Fruit fly (Drosophila melanogaster) S2 (cell line): Measurements from ENCODE around the gene nop5.

Experiments used
- CG8478 ChIP-seq: fragments of >200 bp; optimal IDR thresholded peaks from 2 replicates; lab custom pipeline; 2018
- CTCF ChIP-seq, 2 experiments: fragments of >200 bp; optimal IDR thresholded peaks; 2 replicates each; lab custom pipeline; 2018

The nop5 gene

DNA sequence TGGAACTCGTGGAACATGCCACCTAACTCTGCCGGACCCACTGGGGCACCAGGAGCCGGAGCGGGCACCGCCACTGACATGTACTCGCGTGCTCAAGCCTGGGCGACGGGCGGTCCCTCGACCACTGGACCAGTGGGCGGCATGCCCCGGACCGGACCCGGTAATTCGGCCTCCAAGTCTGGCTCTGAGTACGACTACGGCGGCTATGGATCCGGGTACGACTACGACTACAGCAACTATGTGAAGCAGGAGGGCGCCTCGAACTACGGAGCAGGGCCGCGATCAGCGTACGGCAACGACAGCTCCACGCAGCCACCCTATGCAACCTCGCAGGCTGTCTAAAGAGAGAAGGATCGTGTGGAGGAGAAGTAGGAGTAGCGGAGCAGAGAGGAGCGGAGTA, 6.6 kb upstream of the nop5 start:
- TF ChIP-seq CG8478 (no peak), CTCF (optimal IDR thresholded peaks at IDR 0.05; lab: Kevin White, UChicago) (no peak)

DNA sequence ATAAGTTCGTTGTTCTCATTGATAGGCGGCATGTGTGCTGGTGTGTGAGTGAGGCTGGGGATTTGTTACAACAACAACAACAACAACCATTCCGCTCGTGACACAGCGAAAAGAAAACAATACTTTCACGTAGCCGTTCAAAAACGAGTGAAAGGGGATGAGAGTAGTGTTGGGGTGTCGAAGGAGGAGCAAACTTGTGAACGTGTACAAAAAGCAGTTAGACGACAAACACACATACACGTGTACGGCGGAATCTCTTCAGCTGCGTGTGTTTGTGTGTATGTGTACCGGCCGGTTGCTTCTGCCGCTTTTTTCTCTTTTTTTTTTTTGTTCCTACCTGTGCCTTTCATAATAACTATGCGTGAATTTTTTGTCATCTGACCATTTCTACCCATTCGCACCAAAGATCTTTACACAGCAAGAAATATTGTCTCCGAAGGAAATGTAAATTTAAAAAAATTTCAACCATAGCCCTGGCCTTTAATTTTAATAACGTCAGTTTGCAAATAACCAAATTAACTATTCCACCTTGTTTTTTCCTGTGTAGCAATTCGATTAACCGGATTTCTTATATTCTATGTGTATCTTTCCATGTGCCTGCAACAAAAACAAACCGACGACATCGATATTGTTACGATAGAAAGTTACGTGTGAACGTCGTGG, 3.7 kb upstream of the nop5 start:
- no peak for TF ChIP-seq CTCF (optimal IDR thresholded peaks at IDR 0.05; lab: Kevin White, UChicago)
- TF ChIP-seq CG8478, result no peak

DNA sequence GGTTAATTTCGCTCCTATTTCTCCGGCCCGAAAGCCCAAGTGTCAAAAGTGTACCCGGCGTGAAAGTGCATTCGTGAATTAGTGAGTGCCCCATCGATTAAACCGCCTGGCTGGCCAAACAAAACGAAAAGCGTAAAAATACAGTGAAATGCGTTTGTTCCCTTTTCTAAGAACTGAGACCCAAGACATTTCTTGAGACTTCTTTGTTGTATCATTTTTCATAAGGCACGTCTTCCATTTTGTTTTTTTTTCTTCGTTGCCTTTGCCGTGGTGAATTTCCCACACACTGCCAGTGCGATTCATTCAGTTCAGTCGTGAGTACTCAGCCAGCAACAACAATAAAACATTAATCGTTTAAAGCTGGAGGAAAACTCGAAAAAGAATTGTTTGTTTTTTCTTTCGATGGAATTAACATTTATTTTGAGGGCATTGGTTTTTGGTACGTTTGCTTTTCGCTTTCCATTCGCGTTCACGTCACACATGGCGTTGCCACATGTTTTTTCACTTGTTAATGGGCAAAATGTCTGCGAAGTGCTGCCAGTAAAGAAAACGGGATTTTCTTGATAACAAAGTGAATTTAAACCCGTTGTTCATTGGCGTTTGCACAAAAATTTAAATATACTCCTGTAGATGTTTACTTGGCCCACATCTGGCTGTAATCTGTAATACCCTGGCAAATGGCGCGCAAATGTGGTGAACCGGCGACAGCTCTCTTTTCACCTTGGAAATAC, 3.0 kb upstream of the nop5 start:
- no peak for TF ChIP-seq CTCF (optimal IDR thresholded peaks at IDR 0.05; lab: Kevin White, UChicago)
- TF ChIP-seq CG8478, result no peak

DNA sequence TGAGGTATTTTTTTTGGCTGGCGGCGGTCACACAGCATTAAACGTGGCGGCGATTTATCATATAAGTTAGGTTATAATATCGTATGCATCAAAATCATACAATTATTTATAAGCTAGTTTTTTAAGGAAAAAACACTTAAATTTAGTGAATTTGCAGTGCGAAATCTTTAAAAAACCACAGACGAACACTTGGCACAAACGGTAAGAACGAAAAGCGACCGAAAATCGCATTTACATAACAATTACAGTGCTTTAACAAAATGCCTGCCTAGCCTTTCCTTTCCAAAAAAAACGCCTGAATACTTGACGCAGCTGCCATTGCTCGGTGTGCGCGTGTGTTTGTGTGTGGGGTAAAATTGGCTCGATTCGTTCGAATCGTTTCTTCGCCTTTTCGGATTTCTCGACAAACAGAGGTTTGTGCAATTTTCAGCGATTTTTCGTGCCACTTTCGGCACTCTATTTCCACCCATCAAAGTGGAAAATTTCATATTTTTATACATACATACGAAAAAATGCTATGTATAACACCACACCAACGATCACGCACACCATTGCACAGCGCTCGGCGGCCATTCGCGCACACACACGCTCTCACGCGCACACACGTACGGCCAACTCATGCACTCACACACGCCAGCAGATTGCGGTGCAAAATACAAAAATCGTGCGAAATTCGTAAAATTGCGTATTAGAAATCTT, 2.3 kb upstream of the nop5 start, which contains the start of gene Hrb27C:
Gene Hrb27C, plus strand, starts transcription at position 44 of the 699 bp plus-strand sequence.
- no peak for TF ChIP-seq CG8478
- TF ChIP-seq CTCF (optimal IDR thresholded peaks at IDR 0.05; lab: Kevin White, UChicago), result peak; percentile 2 to 24

DNA sequence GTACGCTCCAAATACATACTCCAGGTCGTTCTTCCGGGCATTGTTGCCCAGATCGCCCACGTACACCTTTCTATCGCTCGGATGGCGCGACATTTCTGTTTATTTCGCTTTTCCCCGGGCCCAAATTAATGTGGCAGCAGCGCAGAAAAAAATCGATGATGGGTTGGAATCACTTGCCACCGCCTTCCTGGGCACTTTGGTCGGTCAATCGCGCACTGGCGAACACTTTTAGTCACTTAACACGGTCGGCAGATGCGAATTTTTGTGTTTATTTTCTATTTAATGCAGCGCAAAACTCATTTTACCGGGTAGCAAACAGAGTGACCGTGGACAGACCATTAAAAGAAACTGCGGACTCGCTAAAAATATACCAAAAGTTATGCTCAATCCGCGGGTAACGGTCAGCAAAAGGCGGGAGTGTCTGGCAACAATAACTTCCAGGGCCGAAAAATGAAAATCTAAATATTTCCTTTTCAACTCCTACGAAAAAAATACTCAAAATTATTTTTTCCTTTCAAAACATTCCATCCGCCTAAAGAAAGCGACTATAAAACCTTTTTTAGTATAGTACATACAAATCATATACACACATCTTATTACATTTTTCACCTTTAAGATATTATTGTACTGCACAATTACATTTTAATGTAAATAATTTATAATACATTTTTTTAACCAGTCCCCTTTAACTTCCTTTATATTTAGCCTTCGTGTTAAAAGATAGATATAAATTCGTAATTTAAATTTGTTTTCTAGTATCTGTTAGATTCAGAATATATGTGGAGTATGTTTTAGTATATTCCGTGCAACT, 1.5 kb upstream of the nop5 start, which contains the start of gene x16:
Gene x16, minus strand, starts transcription at position 361 of the 811 bp plus-strand sequence.
- TF ChIP-seq CG8478 (no peak), CTCF (optimal IDR thresholded peaks at IDR 0.05; lab: Kevin White, UChicago) (peak in 1 of 2 experiments; percentile 5)

DNA sequence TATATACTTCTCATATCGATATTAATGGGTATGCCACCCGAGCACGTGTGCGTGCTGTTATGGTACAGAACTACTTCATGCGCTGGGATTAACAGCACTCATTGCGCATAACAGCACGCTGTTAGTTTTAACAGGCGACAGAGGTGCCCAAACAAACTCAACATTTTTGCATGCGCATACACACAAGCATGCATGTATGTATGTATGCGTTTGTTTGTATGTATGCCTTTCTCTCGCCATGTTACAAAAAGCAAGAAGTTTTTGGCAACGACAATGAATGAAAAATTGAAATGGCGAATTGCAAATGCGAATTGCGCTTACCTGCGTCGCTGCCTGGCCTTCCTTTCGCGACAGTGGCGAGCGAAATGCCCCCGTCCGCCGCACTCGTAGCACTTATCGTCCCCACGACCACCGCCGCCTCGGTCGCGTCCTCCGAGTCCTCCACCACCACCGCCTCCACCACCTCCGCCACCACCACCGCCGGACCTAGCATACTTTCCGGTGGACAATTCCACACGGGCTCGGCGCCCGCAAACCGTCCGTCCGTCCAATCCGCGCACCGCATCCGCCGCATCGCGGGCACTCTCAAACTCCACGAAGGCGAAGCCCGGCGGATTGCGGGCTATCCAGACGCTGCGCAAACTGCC, 783 bp upstream of the nop5 start:
- no peak for TF ChIP-seq CG8478
- no peak for TF ChIP-seq CTCF (optimal IDR thresholded peaks at IDR 0.05; lab: Kevin White, UChicago)

DNA sequence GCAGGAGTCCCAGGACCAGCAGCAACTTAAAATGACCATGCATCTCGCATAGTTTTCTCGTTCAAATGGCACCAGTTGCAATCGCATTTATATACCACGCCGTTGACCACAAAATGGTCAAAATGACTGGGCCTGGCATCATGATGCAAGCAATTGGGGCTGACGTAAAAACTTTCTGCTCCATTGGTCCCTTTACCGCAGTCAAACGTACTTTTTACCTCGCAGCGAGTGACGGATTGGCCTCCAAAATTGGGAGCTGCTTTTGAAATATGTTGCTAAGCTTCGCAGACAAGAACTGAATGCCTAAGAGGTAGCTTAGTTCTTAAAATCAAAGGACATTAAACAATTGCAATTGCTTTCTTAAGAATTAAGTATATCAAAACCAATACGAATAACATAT, 2.2 kb downstream of the nop5 start, which contains the start of gene CG32829:
Gene CG32829, minus strand, starts transcription at position 101 of the 400 bp plus-strand sequence.
- TF ChIP-seq CTCF (optimal IDR thresholded peaks at IDR 0.05; lab: Kevin White, UChicago) (no peak), CG8478 (no peak)

DNA sequence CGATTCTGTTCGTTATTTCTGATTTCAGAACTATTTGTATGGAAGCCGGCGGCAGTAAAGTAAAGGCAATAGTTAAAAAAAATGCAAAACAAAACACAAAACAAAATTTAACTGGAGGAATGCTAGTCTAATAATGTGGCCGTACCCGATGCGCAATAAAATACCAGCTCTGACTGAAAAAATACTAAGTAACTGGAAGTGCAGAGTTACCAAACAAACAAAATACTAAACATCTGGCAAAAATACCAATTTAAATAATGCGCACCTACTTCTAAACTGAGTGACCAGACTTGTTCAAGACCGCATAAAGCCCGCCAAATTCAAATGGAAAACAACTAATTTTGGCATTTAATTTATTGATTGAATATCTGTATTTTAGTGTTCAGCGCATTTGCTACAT, 4.6 kb downstream of the nop5 start, which contains the start of gene Wee1:
Gene Wee1, minus strand, starts transcription at position 175 of the 400 bp plus-strand sequence.
- TF ChIP-seq CG8478 (no peak), CTCF (optimal IDR thresholded peaks at IDR 0.05; lab: Kevin White, UChicago) (peak in 1 of 2 experiments; percentile 17)

DNA sequence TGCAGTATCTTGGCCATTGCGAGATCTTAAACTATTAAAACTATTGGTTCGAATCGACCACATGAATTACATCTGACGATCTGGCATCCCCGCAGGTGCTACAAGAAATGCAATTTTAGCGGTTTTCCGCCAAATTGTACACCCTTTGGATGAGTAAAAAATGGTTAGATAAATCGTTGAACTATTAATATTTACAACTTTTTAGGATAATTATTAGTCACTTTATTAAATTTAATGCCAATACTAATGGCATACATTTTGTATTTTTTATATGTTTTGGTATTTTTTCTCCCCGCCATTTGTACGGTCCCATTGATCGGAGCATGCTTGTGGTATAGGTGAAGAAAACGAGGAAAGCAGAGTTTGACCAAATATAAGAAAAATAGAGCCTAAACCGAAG, 10.8 kb downstream of the nop5 start, which contains the start of the genes Polr1F and Rat1:
Gene Polr1F, minus strand, starts transcription at position 84 of the 400 bp plus-strand sequence.
Gene Rat1, plus strand, starts transcription at position 323 of the 400 bp plus-strand sequence.
- TF ChIP-seq CTCF (optimal IDR thresholded peaks at IDR 0.05; lab: Kevin White, UChicago), result no peak
- no peak for TF ChIP-seq CG8478

DNA sequence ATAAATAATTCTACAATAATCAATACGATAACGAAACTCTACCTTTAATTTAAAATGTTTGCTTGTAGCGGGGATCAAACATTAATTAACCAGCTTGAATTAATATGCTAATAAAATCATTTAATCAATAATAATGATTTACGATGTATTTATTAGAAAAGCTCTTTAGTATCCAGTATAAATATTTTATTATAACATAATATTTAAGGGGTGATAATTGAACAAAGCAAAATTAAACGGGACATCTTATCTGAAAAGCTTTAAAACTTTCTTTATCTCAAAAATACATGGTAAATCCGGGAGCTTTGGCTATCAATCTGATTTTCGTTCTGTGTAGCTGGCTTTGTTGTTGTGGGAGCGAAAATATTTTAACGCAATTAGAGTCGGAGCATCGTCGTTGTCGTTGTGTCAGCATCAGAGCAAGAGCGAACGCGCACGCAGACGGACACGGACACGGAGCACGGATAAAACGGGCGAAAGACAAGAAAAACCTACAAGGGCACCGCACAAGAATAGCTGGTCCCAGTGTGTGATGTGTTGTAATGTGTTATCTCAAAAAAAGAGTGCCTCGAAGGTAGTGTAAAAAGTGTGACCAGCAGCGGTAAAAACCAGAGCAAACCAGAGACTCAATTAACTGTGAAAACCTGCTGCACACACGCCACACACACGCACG, 43.9 kb downstream of the nop5 start, which contains the start of gene Nlg2:
Gene Nlg2, plus strand, starts transcription at position 375 of the 673 bp plus-strand sequence.
- TF ChIP-seq CTCF (optimal IDR thresholded peaks at IDR 0.05; lab: Kevin White, UChicago) (no peak), CG8478 (no peak)

DNA sequence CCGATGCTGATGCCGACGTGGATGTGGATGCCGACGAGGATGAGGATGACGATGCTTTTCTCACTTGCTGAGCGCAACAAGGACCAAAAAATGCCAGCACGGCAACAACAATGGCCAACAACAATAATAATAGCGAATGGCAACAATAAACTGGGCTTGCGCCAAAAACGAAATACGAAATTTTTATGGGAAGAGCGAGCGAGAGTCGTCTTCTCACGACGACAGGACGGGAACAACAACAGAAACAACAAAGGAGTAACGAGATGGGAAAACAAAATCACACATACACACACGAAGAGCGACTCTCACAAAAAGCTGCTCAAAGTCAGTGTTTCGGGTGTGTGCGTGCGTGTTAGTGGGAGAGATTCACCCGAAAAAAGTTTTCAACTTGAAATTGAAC, 44.5 kb downstream of the nop5 start:
- TF ChIP-seq CTCF (optimal IDR thresholded peaks at IDR 0.05; lab: Kevin White, UChicago) (no peak), CG8478 (no peak)

DNA sequence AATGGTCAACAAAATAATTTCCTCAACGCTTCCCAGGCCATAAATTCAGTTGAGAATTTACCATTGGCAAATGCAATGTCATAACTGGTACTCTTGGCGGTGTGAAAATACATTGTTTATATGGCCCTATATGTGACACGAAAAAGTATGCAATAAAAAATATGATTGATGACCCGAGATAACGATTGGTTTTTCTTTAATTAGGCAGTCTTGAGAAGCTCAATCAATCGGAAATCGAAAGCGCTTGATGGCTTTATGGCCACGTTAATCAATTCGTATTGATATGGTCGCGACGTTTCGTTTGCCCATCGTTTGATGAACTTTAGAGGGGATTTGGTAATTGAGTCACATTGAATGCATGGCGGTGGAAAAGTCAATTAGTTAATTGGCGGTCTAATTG, 47.8 kb downstream of the nop5 start:
- TF ChIP-seq CG8478 (no peak), CTCF (optimal IDR thresholded peaks at IDR 0.05; lab: Kevin White, UChicago) (no peak)

DNA sequence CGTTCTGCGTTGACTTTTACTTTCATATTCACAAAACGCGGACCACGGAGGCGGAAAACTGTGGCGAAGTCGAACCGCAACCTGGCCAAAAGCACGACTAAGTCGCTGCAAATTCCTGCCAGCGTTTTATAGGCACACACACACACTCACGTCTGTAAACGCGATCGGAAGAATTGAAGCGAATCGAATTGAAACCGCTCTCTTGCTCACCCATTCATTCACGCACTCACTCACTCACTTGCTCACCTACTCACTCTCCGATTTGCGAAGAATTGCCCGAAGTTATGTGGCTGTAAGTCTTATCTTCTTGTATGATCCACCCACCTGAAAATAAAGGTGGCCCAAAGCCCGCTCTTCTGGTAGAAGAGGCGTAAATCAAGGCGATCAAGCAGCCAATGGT, 48.3 kb downstream of the nop5 start, which contains the start of gene Nha1:
Gene Nha1, minus strand, starts transcription at position 101 of the 400 bp plus-strand sequence.
- TF ChIP-seq CTCF (optimal IDR thresholded peaks at IDR 0.05; lab: Kevin White, UChicago), result no peak
